Fruit fly (Drosophila melanogaster): ENCODE measurements around the gene Naa60.
A peak's percentile ranks its signal among the peaks of the same experiment; 100 is the strongest.

The Naa60 gene

dm6 chr3L:9696650-9697526 is 29.8 kb upstream of the Naa60 start, which contains the start of gene Prps (continued):
- peak; percentile 45; the same call in 1 of the 2 replicates for TF ChIP-seq CG9215 (GFP tag; IDR thresholded peaks at IDR 0.05)
- TF ChIP-seq pita (GFP tag; optimal IDR thresholded peaks at IDR 0.05) = no peak
- TF ChIP-seq D19A (tag; optimal IDR thresholded peaks at IDR 0.05) = peak; percentile 100
- peak; percentile 22 for TF ChIP-seq CG3838 (GFP tag; optimal IDR thresholded peaks at IDR 0.05)
- peak; percentile 49 for TF ChIP-seq CG6683 (GFP tag; optimal IDR thresholded peaks at IDR 0.05)
- TF ChIP-seq CG17612 (GFP tag; IDR thresholded peaks at IDR 0.05) = no peak
- TF ChIP-seq otp (GFP tag; IDR thresholded peaks at IDR 0.05) = peak; percentile 72; the same call in 2 of the 3 replicates
- TF ChIP-seq ci (GFP tag; IDR thresholded peaks at IDR 0.05) = peak; percentile 90
- TF ChIP-seq CG14050 (GFP tag; IDR thresholded peaks at IDR 0.05) = peak; percentile 71
- TF ChIP-seq CG12769 (tag; optimal IDR thresholded peaks at IDR 0.05) = peak; percentile 87
- peak; percentile 30 for TF ChIP-seq CG10147 (GFP tag; optimal IDR thresholded peaks at IDR 0.05)
- TF ChIP-seq CG32767 (GFP tag; IDR thresholded peaks at IDR 0.05) = 0 out of 2 replicates have a peak, but pooled peaks have one; percentile 39
- peak; percentile 80 for TF ChIP-seq sisA (GFP tag; IDR thresholded peaks at IDR 0.05)
- peak; percentile 67 for TF ChIP-seq NK7.1 (GFP tag; optimal IDR thresholded peaks at IDR 0.05)
- no peak for TF ChIP-seq CG7928 (GFP tag; optimal IDR thresholded peaks at IDR 0.05)
- TF ChIP-seq CG4854 (GFP tag; optimal IDR thresholded peaks at IDR 0.05) = peak; percentile 74
- peak; percentile 78 for TF ChIP-seq CG12219 (GFP tag; optimal IDR thresholded peaks at IDR 0.05)
- peak; percentile 36 for TF ChIP-seq jing (GFP tag; optimal IDR thresholded peaks at IDR 0.05)
- no peak for TF ChIP-seq prd (optimal IDR thresholded peaks at IDR 0.05)
- peak; percentile 81 for TF ChIP-seq prd (GFP tag; IDR thresholded peaks at IDR 0.05)
- TF ChIP-seq vnd (GFP tag; IDR thresholded peaks at IDR 0.05; ENCODE audit: partially characterized antibody) = no peak
- no peak for TF ChIP-seq hb (GFP tag; IDR thresholded peaks at IDR 0.05; ENCODE audit: partially characterized antibody)
- peak; percentile 78 for TF ChIP-seq CHES-1-like (GFP tag; optimal IDR thresholded peaks at IDR 0.05)
- TF ChIP-seq esg (GFP tag; conservative IDR thresholded peaks at IDR 0.05) = no peak
- TF ChIP-seq repo (GFP tag; optimal IDR thresholded peaks at IDR 0.05) = peak; percentile 75
- peak; percentile 78 for TF ChIP-seq Drgx (GFP tag; IDR thresholded peaks at IDR 0.05)
- peak; percentile 81 for TF ChIP-seq so (GFP tag; IDR thresholded peaks at IDR 0.05)
- peak; percentile 68 for TF ChIP-seq CG4820 (GFP tag; optimal IDR thresholded peaks at IDR 0.05)
- peak; percentile 47 for TF ChIP-seq CG8944 (GFP tag; optimal IDR thresholded peaks at IDR 0.05)
- peak; percentile 2 for TF ChIP-seq pzg (GFP tag; optimal IDR thresholded peaks at IDR 0.05)
- no peak for TF ChIP-seq Lim3 (GFP tag; IDR thresholded peaks at IDR 0.05)
- no peak for TF ChIP-seq TFAM (GFP tag; optimal IDR thresholded peaks at IDR 0.05)
- no peak; the same call in 1 of the 2 replicates for TF ChIP-seq CG42726 (GFP tag; IDR thresholded peaks at IDR 0.05; ENCODE audit: partially characterized antibody)
- peak; percentile 82 for TF ChIP-seq PHDP (tag; optimal IDR thresholded peaks at IDR 0.05)
- no peak for TF ChIP-seq h (optimal IDR thresholded peaks at IDR 0.05)
- peak; percentile 7 for TF ChIP-seq Nf-YB (GFP tag; optimal IDR thresholded peaks at IDR 0.05)
- TF ChIP-seq Xrp1 (GFP tag; IDR thresholded peaks at IDR 0.05) = peak; percentile 84
- peak; percentile 60; the same call in 1 of the 3 replicates for TF ChIP-seq CG7357 (GFP tag; IDR thresholded peaks at IDR 0.05)
- TF ChIP-seq CG13624 (GFP tag; optimal IDR thresholded peaks at IDR 0.05) = peak; percentile 81
- no peak for TF ChIP-seq CG14860 (GFP tag; IDR thresholded peaks at IDR 0.05; ENCODE audit: partially characterized antibody)
- peak; percentile 82 for TF ChIP-seq CG17359 (tag; optimal IDR thresholded peaks at IDR 0.05)
- peak; percentile 46 for TF ChIP-seq da (GFP tag; optimal IDR thresholded peaks at IDR 0.05)
- no peak for TF ChIP-seq BEAF-32 (GFP tag; optimal IDR thresholded peaks at IDR 0.05)
- peak; percentile 92 for TF ChIP-seq zfh1 (GFP tag; IDR thresholded peaks at IDR 0.05)
- TF ChIP-seq cg (GFP tag; optimal IDR thresholded peaks at IDR 0.05) = peak; percentile 53
- TF ChIP-seq sens-2 (GFP tag; IDR thresholded peaks at IDR 0.05) = peak; percentile 58
- TF ChIP-seq CG10979 (tag; optimal IDR thresholded peaks at IDR 0.05) = peak; percentile 71
- peak; percentile 3 for TF ChIP-seq CG3065 (GFP tag; optimal IDR thresholded peaks at IDR 0.05)
- TF ChIP-seq Bdp1 (GFP tag; optimal IDR thresholded peaks at IDR 0.05) = peak; percentile 6
- TF ChIP-seq CTCF (GFP tag; optimal IDR thresholded peaks at IDR 0.05) = peak; percentile 17
